Worm (Caenorhabditis elegans): ENCODE measurements around the gene atg-7.

DNA sequence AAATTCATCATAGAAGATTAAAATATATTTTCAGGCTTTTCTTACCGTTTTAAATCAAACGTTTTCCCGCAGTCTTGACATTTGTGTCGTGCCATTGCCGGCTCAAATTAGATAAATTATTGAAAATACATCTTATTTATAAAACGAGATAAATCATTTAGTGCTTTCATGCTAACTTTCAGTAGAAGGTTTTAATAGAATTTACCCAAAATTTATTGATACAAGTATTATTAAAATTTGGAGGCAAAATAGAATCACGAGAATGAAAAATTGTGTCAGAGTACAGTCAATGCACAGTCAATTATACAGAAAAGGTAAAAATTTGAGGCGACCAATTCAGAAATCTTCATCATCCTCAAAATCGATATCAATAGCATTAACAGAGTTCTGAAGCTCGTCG lies 2.4 kb downstream of the atg-7 start, which contains the start of gene Y5F2A.4:
- no peak for TF ChIP-seq gmeb-1 (tag; optimal IDR thresholded peaks at IDR 0.05)
- no peak for TF ChIP-seq nhr-11 (tag; optimal IDR thresholded peaks at IDR 0.05)
- no peak for TF ChIP-seq ztf-1 (GFP tag; conservative IDR thresholded peaks at IDR 0.05)
- no peak for TF ChIP-seq F13H6.1 (tag; optimal IDR thresholded peaks at IDR 0.05)
- no peak for TF ChIP-seq zag-1 (tag; optimal IDR thresholded peaks at IDR 0.05)
- TF ChIP-seq egl-27 (tag; optimal IDR thresholded peaks at IDR 0.05) = no peak
- TF ChIP-seq ztf-11 (tag; optimal IDR thresholded peaks at IDR 0.05) = no peak
- TF ChIP-seq nhr-12 (tag; optimal IDR thresholded peaks at IDR 0.05) = no peak
- TF ChIP-seq mbf-1 (tag; optimal IDR thresholded peaks at IDR 0.05) = no peak
- no peak for TF ChIP-seq lin-11 (tag; optimal IDR thresholded peaks at IDR 0.05)
- no peak for TF ChIP-seq ama-1 (optimal IDR thresholded peaks at IDR 0.05)
- no peak for TF ChIP-seq elt-3 (tag; optimal IDR thresholded peaks at IDR 0.05)
- TF ChIP-seq nhr-23 (tag; optimal IDR thresholded peaks at IDR 0.05) = no peak
